Fruit fly (Drosophila melanogaster): ENCODE measurements around the gene CG5196.

dm6 chr3R:12375258-12375783, 32.8 kb upstream of the CG5196 start, which contains the start of gene GstD5:
- TF ChIP-seq CG4318 (GFP tag; optimal IDR thresholded peaks at IDR 0.05) (no peak), CG31627 (GFP tag; optimal IDR thresholded peaks at IDR 0.05) (no peak), salr (GFP tag; optimal IDR thresholded peaks at IDR 0.05) (no peak), fd85E (GFP tag; optimal IDR thresholded peaks at IDR 0.05) (no peak)

Data from whole organism, prepupa.